Worm (Caenorhabditis elegans) whole organism, L2 larva: ENCODE results near the gene Y57G11B.5.

Source experiments
- C34F6.9 ChIP-seq: fragments of 150-350 bp; optimal IDR thresholded peaks from 2 replicates; lab custom pipeline; 2014; ENCODE audit warnings: missing biosample characterization, missing genetic modification characterization
- F13H6.1 ChIP-seq: sonication (generic microtip); optimal IDR thresholded peaks from 2 replicates; lab custom pipeline; 2016; ENCODE audit warnings: missing genetic modification characterization, missing compliant biosample characterization
- R02D3.7 ChIP-seq: fragments of 150-350 bp; optimal IDR thresholded peaks from 2 replicates; lab custom pipeline; 2014; ENCODE audit warnings: missing biosample characterization, missing genetic modification characterization
- ZK546.5 ChIP-seq: sonication (generic microtip); optimal IDR thresholded peaks from 2 replicates; lab custom pipeline; 2017; ENCODE audit warnings: missing biosample characterization, missing genetic modification characterization
- alr-1 ChIP-seq: fragments of 150-350 bp; optimal IDR thresholded peaks from 2 replicates; lab custom pipeline; 2014; ENCODE audit warnings: missing biosample characterization, missing genetic modification characterization
- ama-1 ChIP-seq: fragments of 150-350 bp; optimal IDR thresholded peaks from 2 replicates; lab custom pipeline; 2018; ENCODE audit warnings: inconsistent platforms
- blmp-1 ChIP-seq: sonication (generic microtip); optimal IDR thresholded peaks from 2 replicates; lab custom pipeline; 2017; ENCODE audit warnings: missing genetic modification characterization, mild to moderate bottlenecking, missing compliant biosample characterization, antibody characterized with exemption, moderate library complexity; ENCODE audit not compliant: insufficient read depth
- crh-2 ChIP-seq: sonication (generic microtip); optimal IDR thresholded peaks from 2 replicates; lab custom pipeline; 2017; ENCODE audit warnings: missing biosample characterization, missing genetic modification characterization
- egl-27 ChIP-seq: sonication (generic microtip); optimal IDR thresholded peaks from 3 replicates; lab custom pipeline; 2017; ENCODE audit warnings: missing biosample characterization, missing genetic modification reagents, missing genetic modification characterization
- elt-1 ChIP-seq: fragments of 150-350 bp; optimal IDR thresholded peaks from 2 replicates; lab custom pipeline; 2014; ENCODE audit warnings: missing biosample characterization, missing genetic modification characterization
- fos-1 ChIP-seq: fragments of 150-350 bp; optimal IDR thresholded peaks from 2 replicates; lab custom pipeline; 2014; ENCODE audit warnings: missing biosample characterization, missing genetic modification characterization
- gmeb-1 ChIP-seq: fragments of 150-350 bp; optimal IDR thresholded peaks from 2 replicates; lab custom pipeline; 2014; ENCODE audit warnings: missing biosample characterization, missing genetic modification characterization
- lin-13 ChIP-seq: fragments of 150-350 bp; optimal IDR thresholded peaks from 2 replicates; lab custom pipeline; 2014; ENCODE audit warnings: missing biosample characterization, missing genetic modification reagents, missing genetic modification characterization
- lin-39 ChIP-seq: fragments of 150-350 bp; optimal IDR thresholded peaks from 2 replicates; lab custom pipeline; 2014; ENCODE audit warnings: missing biosample characterization, missing genetic modification reagents, missing genetic modification characterization
- lsy-2 ChIP-seq, 2 experiments: fragments of 150-350 bp in 1 of 2; sonication (generic microtip) in 1 of 2; optimal IDR thresholded peaks; 2 replicates each; lab custom pipeline; 2014 to 2017; ENCODE audit warnings: missing biosample characterization in 2 of 2, missing genetic modification characterization in 2 of 2
- mdl-1 ChIP-seq, 2 experiments: fragments of 150-350 bp in 1 of 2; sonication (generic microtip) in 1 of 2; optimal IDR thresholded peaks; 2 replicates each; lab custom pipeline; 2017; ENCODE audit warnings: missing biosample characterization in 2 of 2, missing genetic modification characterization in 2 of 2
- nhr-129 ChIP-seq: fragments of 150-350 bp; optimal IDR thresholded peaks from 2 replicates; lab custom pipeline; 2014; ENCODE audit warnings: missing biosample characterization, missing genetic modification characterization
- nhr-21 ChIP-seq: fragments of 150-350 bp; optimal IDR thresholded peaks from 2 replicates; lab custom pipeline; 2014; ENCODE audit warnings: missing biosample characterization, missing genetic modification characterization
- nhr-23 ChIP-seq: fragments of 150-350 bp; optimal IDR thresholded peaks from 2 replicates; lab custom pipeline; 2014; ENCODE audit warnings: missing biosample characterization, missing genetic modification reagents, missing genetic modification characterization
- nhr-237 ChIP-seq: fragments of 150-350 bp; optimal IDR thresholded peaks from 2 replicates; lab custom pipeline; 2014; ENCODE audit warnings: missing biosample characterization, missing genetic modification characterization
- nhr-6 ChIP-seq: fragments of 150-350 bp; optimal IDR thresholded peaks from 2 replicates; lab custom pipeline; 2014; ENCODE audit warnings: missing biosample characterization, missing genetic modification characterization
- sma-3 ChIP-seq: sonication (generic microtip); optimal IDR thresholded peaks from 2 replicates; lab custom pipeline; 2016; ENCODE audit warnings: missing genetic modification reagents, missing genetic modification characterization, missing compliant biosample characterization
- sma-9 ChIP-seq, 2 experiments: fragments of 150-350 bp in 1 of 2; sonication (generic microtip) in 1 of 2; optimal IDR thresholded peaks; 2 replicates each; lab custom pipeline; 2014 to 2016; ENCODE audit warnings: missing genetic modification characterization in 2 of 2, mild to moderate bottlenecking in 1 of 2, missing biosample characterization in 1 of 2, missing compliant biosample characterization in 1 of 2, missing genetic modification reagents in 1 of 2, moderate library complexity in 1 of 2
- snpc-4 ChIP-seq: fragments of 150-350 bp; optimal IDR thresholded peaks from 2 replicates; lab custom pipeline; 2014; ENCODE audit warnings: missing biosample characterization, missing genetic modification characterization
- unc-39 ChIP-seq: fragments of 150-350 bp; optimal IDR thresholded peaks from 2 replicates; lab custom pipeline; 2014; ENCODE audit warnings: missing biosample characterization, missing genetic modification characterization
- unc-55 ChIP-seq: fragments of 150-350 bp; sonication (generic microtip); optimal IDR thresholded peaks from 3 replicates; lab custom pipeline; 2014; ENCODE audit warnings: missing biosample characterization, missing genetic modification reagents, missing genetic modification characterization
- unc-62 ChIP-seq: fragments of 150-350 bp; optimal IDR thresholded peaks from 2 replicates; lab custom pipeline; 2014; ENCODE audit warnings: missing biosample characterization, missing genetic modification reagents, missing genetic modification characterization
- zag-1 ChIP-seq: fragments of 150-350 bp; optimal IDR thresholded peaks from 2 replicates; lab custom pipeline; 2014; ENCODE audit warnings: missing biosample characterization, missing genetic modification characterization
- ztf-1 ChIP-seq: fragments of 200-800 bp; sonication (Bioruptor generic); conservative IDR thresholded peaks from 2 replicates; pipeline ENCODE4 v1.3.6; 2022; ENCODE audit warnings: missing genetic modification characterization, missing compliant biosample characterization
- ztf-11 ChIP-seq: sonication (generic microtip); optimal IDR thresholded peaks from 2 replicates; lab custom pipeline; 2017; ENCODE audit warnings: missing biosample characterization, missing genetic modification characterization

Gene Y57G11B.5

ce11 chrIV:14617059-14617458 lies 42.4 kb downstream of the Y57G11B.5 start:
- TF ChIP-seq unc-55 (GFP tag; lab: Kevin White, UChicago), result peak; percentile 13
- TF ChIP-seq lin-39 (tag; lab: Kevin White, UChicago), result no peak

- TF ChIP-seq unc-39 (tag; lab: Kevin White, UChicago) (no peak), F13H6.1 (tag; lab: Kevin White, UChicago) (peak; percentile 44), nhr-129 (tag; lab: Kevin White, UChicago) (peak; percentile 11), sma-9 (GFP tag; optimal IDR thresholded peaks at IDR 0.05; lab: Kevin White, UChicago) (peak; percentile 38), sma-9 (tag; optimal IDR thresholded peaks at IDR 0.05; lab: Kevin White, UChicago) (no peak)
These were observed 42.9 kb downstream of the Y57G11B.5 start for ce11 chrIV:14617498-14617897.

- TF ChIP-seq ztf-11 (tag; lab: Kevin White, UChicago) (no peak), F13H6.1 (tag; lab: Kevin White, UChicago) (no peak), lin-39 (tag; lab: Kevin White, UChicago) (no peak), nhr-129 (tag; lab: Kevin White, UChicago) (no peak), nhr-23 (tag; lab: Kevin White, UChicago) (no peak)
These were observed 43.4 kb downstream of the Y57G11B.5 start for ce11 chrIV:14617985-14618384.

DNA sequence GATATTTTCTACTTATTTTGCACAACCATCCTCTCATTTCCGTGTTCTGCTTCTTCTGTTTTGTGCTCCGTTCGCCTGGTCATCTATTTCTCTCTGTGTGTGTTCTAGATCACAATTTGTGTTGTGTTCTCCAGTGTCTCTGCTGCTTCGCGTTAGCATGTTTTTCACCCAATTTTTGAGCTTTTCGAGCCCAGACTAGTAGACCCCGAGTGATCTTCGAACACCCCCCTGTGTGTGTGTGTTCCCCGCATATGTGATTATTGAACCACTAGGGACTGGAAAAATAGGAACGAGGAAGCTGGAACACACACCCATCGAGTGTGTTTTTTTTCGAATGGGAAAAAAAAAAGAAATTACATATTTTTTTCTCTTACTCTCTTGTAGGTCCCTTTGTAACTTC lies 43.9 kb downstream of the Y57G11B.5 start:
- no peak for TF ChIP-seq zag-1 (tag; lab: Kevin White, UChicago)
- peak; percentile 9 for TF ChIP-seq nhr-129 (tag; lab: Kevin White, UChicago)

- TF ChIP-seq ztf-11 (tag; lab: Kevin White, UChicago) (no peak), sma-9 (GFP tag; optimal IDR thresholded peaks at IDR 0.05; lab: Kevin White, UChicago) (peak; percentile 37), sma-9 (tag; optimal IDR thresholded peaks at IDR 0.05; lab: Kevin White, UChicago) (no peak), nhr-21 (tag; lab: Kevin White, UChicago) (no peak)
These were observed 45.4 kb downstream of the Y57G11B.5 start for ce11 chrIV:14620042-14620441.

DNA sequence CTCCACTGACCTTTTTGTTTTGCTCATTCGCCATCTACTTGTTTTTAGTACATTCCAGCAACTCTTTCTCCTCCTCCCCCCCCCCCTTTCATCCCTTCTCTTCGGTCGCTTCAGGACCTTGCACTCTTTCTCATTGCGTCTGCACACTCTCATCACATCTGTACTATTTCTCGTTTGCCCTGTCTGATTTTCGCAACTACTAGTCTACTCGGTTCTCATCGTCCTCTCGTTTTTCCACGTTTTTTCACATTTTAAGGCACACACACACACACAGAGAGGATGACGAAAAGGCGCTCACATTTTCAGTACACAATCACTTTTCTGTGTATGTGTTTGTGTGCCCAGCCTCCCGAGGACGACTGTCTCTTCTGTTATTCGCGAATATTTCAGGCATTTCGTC lies 45.9 kb downstream of the Y57G11B.5 start:
- TF ChIP-seq C34F6.9 (tag; lab: Kevin White, UChicago) (peak; percentile 71), ztf-1 (no peak), lsy-2 (tag; optimal IDR thresholded peaks at IDR 0.05; lab: Kevin White, UChicago) (peak; percentile 42 to 58), crh-2 (tag; lab: Kevin White, UChicago) (peak; percentile 81), elt-1 (tag; lab: Kevin White, UChicago) (no peak), ztf-11 (tag; lab: Kevin White, UChicago) (no peak), lin-39 (tag; lab: Kevin White, UChicago) (no peak), blmp-1 (tag; lab: Kevin White, UChicago) (no peak), snpc-4 (tag; lab: Kevin White, UChicago) (peak; percentile 37), sma-9 (GFP tag; optimal IDR thresholded peaks at IDR 0.05; lab: Kevin White, UChicago) (peak; percentile 64), sma-9 (tag; optimal IDR thresholded peaks at IDR 0.05; lab: Kevin White, UChicago) (no peak), gmeb-1 (peak; percentile 19), alr-1 (no peak), R02D3.7 (tag; lab: Kevin White, UChicago) (no peak), nhr-237 (no peak), nhr-129 (tag; lab: Kevin White, UChicago) (peak; percentile 99), unc-62 (GFP tag; lab: Kevin White, UChicago) (no peak), ama-1 (lab: Kevin White, UChicago) (no peak), fos-1 (peak; percentile 61), nhr-6 (peak; percentile 28), unc-55 (GFP tag; lab: Kevin White, UChicago) (peak; percentile 46), ZK546.5 (tag; lab: Kevin White, UChicago) (no peak), sma-3 (GFP tag; lab: Kevin White, UChicago) (no peak), egl-27 (tag; lab: Kevin White, UChicago) (no peak), nhr-21 (tag; lab: Kevin White, UChicago) (peak; percentile 53), mdl-1 (tag; optimal IDR thresholded peaks at IDR 0.05; lab: Kevin White, UChicago) (peak; percentile 25 to 45), zag-1 (tag; lab: Kevin White, UChicago) (peak; percentile 15), lin-13 (no peak), F13H6.1 (tag; lab: Kevin White, UChicago) (peak; percentile 79)
